Fruit fly (Drosophila melanogaster): ENCODE data around the gene dpr20.

Gene dpr20

dm6 chr3L:904364-904763 lies 47.3 kb upstream of the dpr20 start:
- peak; percentile 56 for TF ChIP-seq Hnf4 (GFP tag; optimal IDR thresholded peaks at IDR 0.05)
- no peak for TF ChIP-seq sage (GFP tag; optimal IDR thresholded peaks at IDR 0.05)
- TF ChIP-seq tai (GFP tag; optimal IDR thresholded peaks at IDR 0.05), result peak; percentile 54
- no peak for TF ChIP-seq CG32264 (GFP tag; optimal IDR thresholded peaks at IDR 0.05)
- peak; percentile 32 for TF ChIP-seq CG9705 (GFP tag; optimal IDR thresholded peaks at IDR 0.05)
- no peak for TF ChIP-seq Vsx2 (GFP tag; optimal IDR thresholded peaks at IDR 0.05; ENCODE audit: partially characterized antibody)
- no peak for TF ChIP-seq Rel (GFP tag; optimal IDR thresholded peaks at IDR 0.05)
- peak; percentile 36 for TF ChIP-seq Rel (tag; optimal IDR thresholded peaks at IDR 0.05)
- TF ChIP-seq jim (GFP tag; optimal IDR thresholded peaks at IDR 0.05), result no peak
- TF ChIP-seq ey (GFP tag; optimal IDR thresholded peaks at IDR 0.05), result peak; percentile 71
- TF ChIP-seq pan (optimal IDR thresholded peaks at IDR 0.05), result no peak
- TF ChIP-seq Hr78 (GFP tag; optimal IDR thresholded peaks at IDR 0.05), result no peak
- TF ChIP-seq Jra (GFP tag; optimal IDR thresholded peaks at IDR 0.05), result peak; percentile 35
- no peak for TF ChIP-seq Dif (GFP tag; optimal IDR thresholded peaks at IDR 0.05; ENCODE audit: partially characterized antibody)
- peak in 1 of 2 experiments; percentile 73 for TF ChIP-seq foxo (GFP tag; optimal IDR thresholded peaks at IDR 0.05)
- TF ChIP-seq CrebA (GFP tag; optimal IDR thresholded peaks at IDR 0.05; ENCODE audit: borderline replicate concordance), result no peak
- TF ChIP-seq GATAd (GFP tag; optimal IDR thresholded peaks at IDR 0.05), result no peak
- peak; percentile 66 for TF ChIP-seq OdsH (GFP tag; optimal IDR thresholded peaks at IDR 0.05)
- TF ChIP-seq fru (GFP tag; optimal IDR thresholded peaks at IDR 0.05), result peak; percentile 81
- no peak for TF ChIP-seq dsf (GFP tag; optimal IDR thresholded peaks at IDR 0.05; ENCODE audit: borderline replicate concordance)
- no peak for TF ChIP-seq Abd-B (GFP tag; optimal IDR thresholded peaks at IDR 0.05)
- TF ChIP-seq dl (GFP tag; optimal IDR thresholded peaks at IDR 0.05; ENCODE audit: insufficient read depth in 1 of 2, partially characterized antibody in 2 of 2), result no peak
- TF ChIP-seq rgr (GFP tag; optimal IDR thresholded peaks at IDR 0.05), result peak; percentile 76
- no peak for TF ChIP-seq Mio (GFP tag; optimal IDR thresholded peaks at IDR 0.05)
- TF ChIP-seq lola (GFP tag; optimal IDR thresholded peaks at IDR 0.05), result no peak
- TF ChIP-seq HLH106 (tag; optimal IDR thresholded peaks at IDR 0.05), result peak; percentile 75
- TF ChIP-seq psq (GFP tag; optimal IDR thresholded peaks at IDR 0.05), result peak; percentile 49
- TF ChIP-seq br (GFP tag; optimal IDR thresholded peaks at IDR 0.05), result peak; percentile 61
- no peak for TF ChIP-seq Dfd (GFP tag; optimal IDR thresholded peaks at IDR 0.05)
- TF ChIP-seq Hr83 (GFP tag; optimal IDR thresholded peaks at IDR 0.05; ENCODE audit: poor library complexity, severe bottlenecking), result no peak
- no peak for TF ChIP-seq N (GFP tag; optimal IDR thresholded peaks at IDR 0.05)
- TF ChIP-seq dmrt93B (GFP tag; optimal IDR thresholded peaks at IDR 0.05), result peak; percentile 31
- TF ChIP-seq Myc (optimal IDR thresholded peaks at IDR 0.05), result no peak
- no peak for TF ChIP-seq usp (GFP tag; optimal IDR thresholded peaks at IDR 0.05)
- no peak for TF ChIP-seq sv (GFP tag; optimal IDR thresholded peaks at IDR 0.05)
- TF ChIP-seq Sp1 (GFP tag; optimal IDR thresholded peaks at IDR 0.05), result peak; percentile 76
- TF ChIP-seq woc (GFP tag; optimal IDR thresholded peaks at IDR 0.05), result no peak
- TF ChIP-seq h (GFP tag; optimal IDR thresholded peaks at IDR 0.05), result peak; percentile 75
- peak; percentile 56 for TF ChIP-seq brk (GFP tag; optimal IDR thresholded peaks at IDR 0.05)

- TF ChIP-seq rgr (GFP tag; optimal IDR thresholded peaks at IDR 0.05) (no peak), pan (optimal IDR thresholded peaks at IDR 0.05) (no peak), Hr78 (GFP tag; optimal IDR thresholded peaks at IDR 0.05) (no peak), lola (GFP tag; optimal IDR thresholded peaks at IDR 0.05) (no peak), jim (GFP tag; optimal IDR thresholded peaks at IDR 0.05) (no peak)
These were observed 46.9 kb upstream of the dpr20 start for dm6 chr3L:903900-904299.

- no peak for TF ChIP-seq CG9705 (GFP tag; optimal IDR thresholded peaks at IDR 0.05)
- no peak for TF ChIP-seq Sp1 (GFP tag; optimal IDR thresholded peaks at IDR 0.05)
- no peak for TF ChIP-seq dl (GFP tag; optimal IDR thresholded peaks at IDR 0.05; ENCODE audit: insufficient read depth in 1 of 2, partially characterized antibody in 2 of 2)
- TF ChIP-seq Myc (optimal IDR thresholded peaks at IDR 0.05), result no peak
- no peak for TF ChIP-seq jim (GFP tag; optimal IDR thresholded peaks at IDR 0.05)
- no peak for TF ChIP-seq Hr83 (GFP tag; optimal IDR thresholded peaks at IDR 0.05; ENCODE audit: poor library complexity, severe bottlenecking)
- no peak for TF ChIP-seq N (GFP tag; optimal IDR thresholded peaks at IDR 0.05)
- TF ChIP-seq OdsH (GFP tag; optimal IDR thresholded peaks at IDR 0.05), result no peak
- no peak for TF ChIP-seq rgr (GFP tag; optimal IDR thresholded peaks at IDR 0.05)
- TF ChIP-seq Hnf4 (GFP tag; optimal IDR thresholded peaks at IDR 0.05), result no peak
- TF ChIP-seq tai (GFP tag; optimal IDR thresholded peaks at IDR 0.05), result no peak
- no peak for TF ChIP-seq pan (optimal IDR thresholded peaks at IDR 0.05)
- no peak for TF ChIP-seq brk (GFP tag; optimal IDR thresholded peaks at IDR 0.05)
These were observed 45.5 kb upstream of the dpr20 start, which contains the start of gene mat for dm6 chr3L:902598-902997. Gene mat, plus strand, starts transcription at chr3L:902898.
